Worm (Caenorhabditis elegans) whole organism, L4/young adult: ENCODE results near the gene gars-1.

Experiments
- W03F9.2 ChIP-seq: fragments of 150-350 bp; optimal IDR thresholded peaks from 2 replicates; lab custom pipeline; 2014; ENCODE audit warnings: missing biosample characterization, missing genetic modification characterization
- dao-5 ChIP-seq: sonication (generic microtip); optimal IDR thresholded peaks from 2 replicates; lab custom pipeline; 2016; ENCODE audit warnings: missing genotype, missing genetic modification characterization, moderate library complexity, missing compliant biosample characterization
- him-1 ChIP-seq: sonication (generic microtip); optimal IDR thresholded peaks from 2 replicates; lab custom pipeline; 2016; ENCODE audit warnings: missing genotype, missing genetic modification reagents, missing genetic modification characterization, missing compliant biosample characterization

DNA sequence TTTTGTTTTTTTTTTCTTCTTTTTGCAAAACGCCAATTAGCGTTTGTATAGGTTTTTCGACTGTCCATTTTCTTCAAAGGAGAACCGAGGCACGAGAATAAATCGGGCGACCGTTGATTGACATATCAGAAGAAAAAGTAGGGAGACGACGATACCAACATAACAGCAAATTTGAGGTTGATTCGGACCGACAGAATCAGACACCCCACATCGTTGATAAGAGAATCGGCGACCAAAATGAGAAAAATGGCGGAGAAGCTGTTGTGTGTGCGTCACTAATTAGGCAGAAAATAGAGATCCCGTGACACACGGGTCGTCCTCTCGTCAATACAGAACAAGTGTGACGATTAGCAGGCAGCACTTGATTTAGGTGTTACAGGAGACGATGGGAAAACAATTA is 21.5 kb downstream of the gars-1 start:
- TF ChIP-seq him-1 (no peak), W03F9.2 (no peak), dao-5 (tag; lab: Kevin White, UChicago) (no peak)
